Worm (Caenorhabditis elegans) whole organism, L1 larva: ENCODE measurements around the gene vha-14.

Source experiments
- C16A3.4 ChIP-seq: fragments of 150-350 bp; optimal IDR thresholded peaks from 2 replicates; lab custom pipeline; 2014; ENCODE audit warnings: missing biosample characterization, missing genetic modification characterization
- F16B12.6 ChIP-seq: fragments of 150-350 bp; optimal IDR thresholded peaks from 2 replicates; lab custom pipeline; 2014; ENCODE audit warnings: missing biosample characterization, missing genetic modification characterization
- Y116A8C.19 ChIP-seq: sonication (generic microtip); optimal IDR thresholded peaks from 2 replicates; lab custom pipeline; 2016; ENCODE audit warnings: missing compliant biosample characterization, missing genetic modification characterization, borderline replicate concordance
- alr-1 ChIP-seq: fragments of 200-800 bp; sonication (Bioruptor generic); optimal IDR thresholded peaks from 2 replicates; lab custom pipeline; 2018; ENCODE audit warnings: borderline replicate concordance, mild to moderate bottlenecking, missing genetic modification characterization, missing compliant biosample characterization
- ceh-63 ChIP-seq: fragments of 200-800 bp; sonication (Bioruptor generic); optimal IDR thresholded peaks from 2 replicates; lab custom pipeline; 2018; ENCODE audit warnings: mild to moderate bottlenecking, missing genetic modification characterization, missing compliant biosample characterization
- ceh-82 ChIP-seq, 3 experiments: fragments of 150-350 bp in 1 of 3; sonication (generic microtip) in 2 of 3; optimal IDR thresholded peaks; 2 replicates each; lab custom pipeline; 2014 to 2017; ENCODE audit warnings: missing biosample characterization in 3 of 3, missing genetic modification characterization in 3 of 3
- ceh-90 ChIP-seq: sonication (generic microtip); optimal IDR thresholded peaks from 2 replicates; lab custom pipeline; 2016; ENCODE audit warnings: missing genetic modification characterization, missing compliant biosample characterization
- dpl-1 ChIP-seq, 3 experiments: fragments of 150-350 bp in 2 of 3; sonication (generic microtip) in 1 of 3; optimal IDR thresholded peaks; 2 replicates each; lab custom pipeline; 2014 to 2017; ENCODE audit warnings: missing biosample characterization in 3 of 3, missing genetic modification characterization in 3 of 3, missing genetic modification reagents in 3 of 3
- dsc-1 ChIP-seq: sonication (generic microtip); optimal IDR thresholded peaks from 2 replicates; lab custom pipeline; 2016; ENCODE audit warnings: mild to moderate bottlenecking, missing genetic modification characterization, missing compliant biosample characterization
- efl-1 ChIP-seq, 4 experiments: fragments of 150-350 bp; optimal IDR thresholded peaks in 3 of 4; peaks in 1 of 4; 1 replicate in 1 of 4; 2 replicates in 3 of 4; lab custom pipeline; 2014; ENCODE audit warnings: missing biosample characterization in 2 of 4, missing genetic modification characterization in 2 of 4, missing genetic modification reagents in 2 of 4
- elt-3 ChIP-seq, 6 experiments: fragments of 150-350 bp in 1 of 6; sonication (generic microtip); optimal IDR thresholded peaks; 2 replicates each; lab custom pipeline; 2017 to 2018; ENCODE audit warnings: missing biosample characterization in 6 of 6, missing genetic modification characterization in 6 of 6, inconsistent platforms in 1 of 6
- fkh-4 ChIP-seq: sonication (generic microtip); optimal IDR thresholded peaks from 2 replicates; lab custom pipeline; 2016; ENCODE audit warnings: missing compliant biosample characterization, missing genetic modification characterization, borderline replicate concordance
- fkh-8 ChIP-seq: sonication (generic microtip); optimal IDR thresholded peaks from 2 replicates; lab custom pipeline; 2016; ENCODE audit warnings: mild to moderate bottlenecking, missing genetic modification characterization, missing compliant biosample characterization
- jun-1 ChIP-seq: fragments of 150-350 bp; optimal IDR thresholded peaks from 2 replicates; lab custom pipeline; 2014; ENCODE audit warnings: missing biosample characterization, missing genetic modification reagents, missing genetic modification characterization
- lin-35 ChIP-seq, 2 experiments: fragments of 150-350 bp; optimal IDR thresholded peaks; 2 replicates each; lab custom pipeline; 2014; ENCODE audit warnings: missing biosample characterization in 2 of 2, missing genetic modification characterization in 2 of 2, missing genetic modification reagents in 2 of 2
- lsy-2 ChIP-seq, 2 experiments: fragments of 150-350 bp; optimal IDR thresholded peaks; 2 replicates each; lab custom pipeline; 2014; ENCODE audit warnings: missing biosample characterization in 2 of 2, missing genetic modification characterization in 2 of 2
- mef-2 ChIP-seq: fragments of 150-350 bp; optimal IDR thresholded peaks from 2 replicates; lab custom pipeline; 2014; ENCODE audit warnings: missing biosample characterization, missing genetic modification characterization
- nhr-47 ChIP-seq: sonication (generic microtip); optimal IDR thresholded peaks from 2 replicates; lab custom pipeline; 2016; ENCODE audit warnings: mild to moderate bottlenecking, missing genetic modification characterization, moderate library complexity, missing compliant biosample characterization
- nhr-71 ChIP-seq: sonication (generic microtip); optimal IDR thresholded peaks from 2 replicates; lab custom pipeline; 2016; ENCODE audit warnings: mild to moderate bottlenecking, missing genetic modification characterization, moderate library complexity, missing compliant biosample characterization
- nhr-76 ChIP-seq: sonication (generic microtip); optimal IDR thresholded peaks from 2 replicates; lab custom pipeline; 2017; ENCODE audit warnings: missing biosample characterization, missing genetic modification characterization
- nhr-77 ChIP-seq: fragments of 150-350 bp; optimal IDR thresholded peaks from 2 replicates; lab custom pipeline; 2014; ENCODE audit warnings: missing biosample characterization, missing genetic modification characterization
- nhr-84 ChIP-seq: sonication (generic microtip); optimal IDR thresholded peaks from 2 replicates; lab custom pipeline; 2017; ENCODE audit warnings: missing biosample characterization, missing genetic modification characterization
- nhr-85 ChIP-seq: sonication (generic microtip); peaks from one replicate; lab custom pipeline; 2016; ENCODE audit warnings: missing genetic modification characterization, inconsistent platforms, missing compliant biosample characterization
- nhr-90 ChIP-seq: sonication (generic microtip); optimal IDR thresholded peaks from 2 replicates; lab custom pipeline; 2016; ENCODE audit warnings: mild to moderate bottlenecking, missing genetic modification characterization, missing compliant biosample characterization; ENCODE audit not compliant: poor library complexity
- pax-3 ChIP-seq: fragments of 200-800 bp; sonication (Bioruptor generic); optimal IDR thresholded peaks from 2 replicates; lab custom pipeline; 2018; ENCODE audit warnings: mild to moderate bottlenecking, missing genetic modification characterization, moderate library complexity, missing compliant biosample characterization
- pqm-1 ChIP-seq: sonication (generic microtip); optimal IDR thresholded peaks from 3 replicates; lab custom pipeline; 2017; ENCODE audit warnings: missing biosample characterization, missing genetic modification characterization
- rnt-1 ChIP-seq: sonication (generic microtip); optimal IDR thresholded peaks from 2 replicates; lab custom pipeline; 2016; ENCODE audit warnings: mild to moderate bottlenecking, missing genetic modification characterization, moderate library complexity, missing compliant biosample characterization
- skn-1 ChIP-seq: fragments of 150-350 bp; optimal IDR thresholded peaks from 2 replicates; lab custom pipeline; 2014; ENCODE audit warnings: missing biosample characterization, missing genetic modification characterization
- snu-23 ChIP-seq: sonication (generic microtip); optimal IDR thresholded peaks from 2 replicates; lab custom pipeline; 2016; ENCODE audit warnings: missing genetic modification characterization, missing compliant biosample characterization
- sptf-1 ChIP-seq: fragments of 150-350 bp; optimal IDR thresholded peaks from 2 replicates; lab custom pipeline; 2014; ENCODE audit warnings: missing biosample characterization, missing genetic modification characterization
- tbx-2 ChIP-seq: sonication (generic microtip); optimal IDR thresholded peaks from 2 replicates; lab custom pipeline; 2016; ENCODE audit warnings: missing genetic modification characterization, missing compliant biosample characterization
- tlp-1 ChIP-seq: fragments of 150-350 bp; optimal IDR thresholded peaks from 2 replicates; lab custom pipeline; 2014; ENCODE audit warnings: missing biosample characterization, missing genetic modification characterization
- unc-130 ChIP-seq: fragments of 150-350 bp; optimal IDR thresholded peaks from 2 replicates; lab custom pipeline; 2017; ENCODE audit warnings: missing biosample characterization, missing genetic modification characterization, inconsistent platforms
- unc-86 ChIP-seq: sonication (generic microtip); optimal IDR thresholded peaks from 2 replicates; lab custom pipeline; 2016; ENCODE audit warnings: missing genetic modification characterization, missing compliant biosample characterization
- zag-1 ChIP-seq: fragments of 150-350 bp; optimal IDR thresholded peaks from 2 replicates; lab custom pipeline; 2014; ENCODE audit warnings: missing biosample characterization, missing genetic modification characterization
- zip-4 ChIP-seq: fragments of 200-800 bp; sonication (Bioruptor generic); optimal IDR thresholded peaks from 2 replicates; lab custom pipeline; 2018; ENCODE audit warnings: mild to moderate bottlenecking, missing genetic modification characterization, moderate library complexity, missing compliant biosample characterization
- ztf-4 ChIP-seq: fragments of 150-350 bp; optimal IDR thresholded peaks from 2 replicates; lab custom pipeline; 2014; ENCODE audit warnings: missing biosample characterization, missing genetic modification characterization

Gene vha-14

ce11 chrIII:9488431-9488830 lies 19.5 kb upstream of the vha-14 start, which contains the start of gene nlp-36:
nlp-36 (plus strand) TSS chrIII:9488731.
- TF ChIP-seq ceh-63 (GFP tag; lab: Kevin White, UChicago): no peak
- no peak for TF ChIP-seq efl-1 (optimal IDR thresholded peaks at IDR 0.05; lab: Kevin White, UChicago)
- TF ChIP-seq efl-1 (GFP tag; optimal IDR thresholded peaks at IDR 0.05 in 1 of 2; lab: Kevin White, UChicago): no peak
- TF ChIP-seq skn-1: no peak

DNA sequence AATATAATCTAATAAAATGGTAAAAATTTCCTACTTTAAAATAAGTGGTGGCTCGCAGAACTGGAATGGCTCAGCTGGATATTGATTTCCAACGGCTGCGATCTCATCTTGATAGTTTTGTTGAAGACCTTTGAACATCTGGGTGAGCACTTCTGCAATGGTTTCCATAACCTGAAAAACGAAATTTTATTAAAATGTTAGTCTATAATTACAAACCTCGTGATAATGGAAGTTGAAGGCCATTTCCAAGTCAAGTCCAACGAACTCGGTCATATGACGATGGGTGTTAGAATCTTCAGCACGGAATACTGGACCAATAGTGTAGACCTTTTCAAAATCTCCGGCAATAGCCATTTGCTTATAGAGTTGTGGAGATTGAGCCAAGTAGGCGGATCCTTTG lies 18.1 kb upstream of the vha-14 start:
- TF ChIP-seq tlp-1 (tag; lab: Kevin White, UChicago) (no peak), efl-1 (optimal IDR thresholded peaks at IDR 0.05; lab: Kevin White, UChicago) (no peak), efl-1 (GFP tag; optimal IDR thresholded peaks at IDR 0.05 in 1 of 2; lab: Kevin White, UChicago) (peak in 1 of 2 experiments; percentile 91)

DNA sequence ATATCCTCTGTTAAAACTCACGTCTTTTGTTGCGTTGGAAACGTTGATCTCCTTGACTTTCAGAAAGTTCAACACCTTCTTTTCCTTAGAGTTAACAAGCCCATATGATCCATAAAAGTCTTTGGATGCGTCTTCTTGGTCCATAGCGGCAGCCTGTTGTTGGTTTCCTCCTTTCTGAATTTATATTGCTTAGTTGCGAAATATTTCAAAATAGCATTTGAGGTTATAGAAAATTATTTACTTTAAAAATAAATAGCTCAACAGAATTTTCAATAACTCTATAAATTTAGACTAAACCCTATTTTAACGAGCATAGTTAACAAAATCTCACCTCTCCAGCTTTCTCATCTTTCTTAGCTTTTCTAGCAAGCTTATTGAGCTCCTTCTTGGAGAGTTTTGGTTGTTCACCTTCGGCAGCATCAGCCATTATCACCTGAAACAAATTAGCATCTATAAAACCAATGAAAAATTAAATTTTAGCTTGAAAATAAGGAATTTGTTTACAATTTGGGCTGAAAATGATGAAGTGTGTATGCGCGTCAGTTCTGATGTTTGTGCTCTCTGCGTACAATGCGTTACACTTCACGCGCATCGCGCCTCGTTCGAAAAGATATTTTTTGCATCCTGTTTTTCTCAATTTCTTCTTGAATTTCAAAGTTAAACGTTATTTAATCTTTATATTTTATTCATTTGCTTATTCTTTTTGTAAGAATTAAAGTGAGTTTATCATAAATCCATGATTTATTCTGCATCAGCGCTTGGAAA lies 16.9 kb upstream of the vha-14 start, which contains the start of the genes dars-1 and ctr-9:
Gene dars-1 (minus strand): TSS at position 433 of the 765 bp plus-strand sequence.
Gene ctr-9 (plus strand): TSS at position 614 of the 765 bp plus-strand sequence.
- no peak for TF ChIP-seq ztf-4
- peak; percentile 86 for TF ChIP-seq F16B12.6 (tag; lab: Kevin White, UChicago)
- no peak for TF ChIP-seq nhr-84 (tag; lab: Kevin White, UChicago)
- TF ChIP-seq jun-1 (tag; lab: Kevin White, UChicago): no peak
- no peak for TF ChIP-seq tbx-2 (tag; lab: Kevin White, UChicago)
- TF ChIP-seq unc-130: no peak
- TF ChIP-seq nhr-71: peak; percentile 11
- TF ChIP-seq nhr-76 (tag; lab: Kevin White, UChicago): no peak
- TF ChIP-seq tlp-1 (tag; lab: Kevin White, UChicago): no peak
- TF ChIP-seq zip-4: peak; percentile 25
- TF ChIP-seq pax-3: no peak
- TF ChIP-seq sptf-1 (tag; lab: Kevin White, UChicago): no peak
- no peak for TF ChIP-seq C16A3.4
- TF ChIP-seq unc-86: no peak
- peak; percentile 14 to 47 for TF ChIP-seq lsy-2 (tag; optimal IDR thresholded peaks at IDR 0.05; lab: Kevin White, UChicago)
- TF ChIP-seq pqm-1 (tag; lab: Kevin White, UChicago): no peak
- no peak for TF ChIP-seq dsc-1 (tag; lab: Kevin White, UChicago)
- no peak for TF ChIP-seq fkh-8
- peak in 1 of 2 experiments; percentile 52 for TF ChIP-seq efl-1 (optimal IDR thresholded peaks at IDR 0.05; lab: Kevin White, UChicago)
- TF ChIP-seq efl-1 (GFP tag; optimal IDR thresholded peaks at IDR 0.05 in 1 of 2; lab: Kevin White, UChicago): peak; percentile 24 to 95
- peak; percentile 10 to 59 (median 48) for TF ChIP-seq dpl-1 (GFP tag; optimal IDR thresholded peaks at IDR 0.05; lab: Kevin White, UChicago)
- peak; percentile 24 for TF ChIP-seq snu-23
- no peak for TF ChIP-seq zag-1 (tag; lab: Kevin White, UChicago)
- TF ChIP-seq lin-35 (GFP tag; optimal IDR thresholded peaks at IDR 0.05; lab: Kevin White, UChicago): peak; percentile 13 to 53
- peak; percentile 13 for TF ChIP-seq nhr-47 (tag; lab: Kevin White, UChicago)
- TF ChIP-seq nhr-77 (tag; lab: Kevin White, UChicago): no peak
- peak in 1 of 3 experiments; percentile 0 for TF ChIP-seq ceh-82 (tag; optimal IDR thresholded peaks at IDR 0.05; lab: Kevin White, UChicago)

ce11 chrIII:9494209-9494608 lies 13.7 kb upstream of the vha-14 start:
- TF ChIP-seq fkh-4 (tag; lab: Kevin White, UChicago) (no peak), ceh-90 (tag; lab: Kevin White, UChicago) (no peak), ztf-4 (no peak), efl-1 (optimal IDR thresholded peaks at IDR 0.05; lab: Kevin White, UChicago) (no peak), efl-1 (GFP tag; optimal IDR thresholded peaks at IDR 0.05 in 1 of 2; lab: Kevin White, UChicago) (peak in 1 of 2 experiments; percentile 91), unc-86 (no peak), nhr-90 (tag; lab: Kevin White, UChicago) (no peak)
- TF ChIP-seq, all 84 proteins: peak for 1

DNA sequence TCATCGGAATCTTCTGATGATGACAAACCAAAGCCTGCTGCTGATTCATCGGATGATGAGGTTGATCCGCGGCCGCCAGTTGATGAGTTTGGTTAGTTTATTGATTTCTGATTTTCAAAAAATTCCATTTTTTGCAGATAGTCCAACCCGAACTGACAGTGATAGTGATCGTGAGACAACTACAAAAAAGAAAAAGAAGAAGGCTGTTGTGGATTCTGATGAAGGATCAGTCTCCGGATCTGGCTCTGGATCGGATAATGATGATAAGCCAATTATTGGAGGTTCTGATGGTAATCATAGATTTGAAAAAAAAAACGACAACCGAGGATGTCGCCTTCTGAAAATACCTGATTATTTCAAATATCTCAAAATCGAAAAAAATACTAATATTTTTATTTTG lies 11.8 kb upstream of the vha-14 start:
- TF ChIP-seq rnt-1 (tag; lab: Kevin White, UChicago) (no peak), alr-1 (tag; lab: Kevin White, UChicago) (no peak), Y116A8C.19 (no peak), elt-3 (tag; optimal IDR thresholded peaks at IDR 0.05; lab: Kevin White, UChicago) (no peak), mef-2 (tag; lab: Kevin White, UChicago) (no peak), zip-4 (no peak), nhr-85 (no peak), efl-1 (optimal IDR thresholded peaks at IDR 0.05; lab: Kevin White, UChicago) (no peak), efl-1 (GFP tag; optimal IDR thresholded peaks at IDR 0.05 in 1 of 2; lab: Kevin White, UChicago) (peak in 1 of 2 experiments; percentile 90)
